Worm (Caenorhabditis elegans) whole organism, early embryonic: ENCODE measurements around the gene Y75B12B.13.

Experiments
- B0310.2 ChIP-seq: sonication (generic microtip); optimal IDR thresholded peaks from 2 replicates; lab custom pipeline; 2016; ENCODE audit warnings: mild to moderate bottlenecking, missing genetic modification characterization, missing compliant biosample characterization
- F13C5.2 ChIP-seq: sonication (generic microtip); optimal IDR thresholded peaks from 2 replicates; lab custom pipeline; 2017; ENCODE audit warnings: mild to moderate bottlenecking, missing genetic modification characterization, inconsistent platforms, missing compliant biosample characterization
- aly-1 ChIP-seq: sonication (generic microtip); optimal IDR thresholded peaks from 2 replicates; lab custom pipeline; 2016; ENCODE audit warnings: missing genetic modification characterization, missing compliant biosample characterization
- ama-1 ChIP-seq: fragments of 150-350 bp; optimal IDR thresholded peaks from 2 replicates; lab custom pipeline; 2014
- ceh-13 ChIP-seq: fragments of 200-800 bp; sonication (Bioruptor generic); optimal IDR thresholded peaks from 2 replicates; lab custom pipeline; 2018; ENCODE audit warnings: mild to moderate bottlenecking, missing genetic modification characterization, missing compliant biosample characterization
- ceh-36 ChIP-seq: sonication (generic microtip); optimal IDR thresholded peaks from 2 replicates; lab custom pipeline; 2016; ENCODE audit warnings: missing genetic modification characterization, inconsistent platforms, missing compliant biosample characterization
- ets-7 ChIP-seq: sonication (generic microtip); optimal IDR thresholded peaks from 2 replicates; lab custom pipeline; 2016; ENCODE audit warnings: missing genotype, missing genetic modification characterization, missing compliant biosample characterization
- flt-1 ChIP-seq: fragments of 200-800 bp; sonication (Bioruptor generic); IDR thresholded peaks from 2 replicates; pipeline ENCODE4 v1.3.6; 2022; ENCODE audit warnings: missing genetic modification characterization, missing compliant biosample characterization
- hmbx-1 ChIP-seq: sonication (generic microtip); optimal IDR thresholded peaks from 2 replicates; lab custom pipeline; 2016; ENCODE audit warnings: mild to moderate bottlenecking, missing genetic modification characterization, missing compliant biosample characterization
- hmg-4 ChIP-seq: fragments of 200-800 bp; sonication (Bioruptor generic); optimal IDR thresholded peaks from 2 replicates; lab custom pipeline; 2018; ENCODE audit warnings: mild to moderate bottlenecking, missing genetic modification characterization, missing compliant biosample characterization
- hnd-1 ChIP-seq: sonication (generic microtip); optimal IDR thresholded peaks from 2 replicates; lab custom pipeline; 2016; ENCODE audit warnings: missing genetic modification characterization, missing compliant biosample characterization
- pes-1 ChIP-seq: fragments of 200-800 bp; sonication (Bioruptor generic); IDR thresholded peaks from 2 replicates; pipeline ENCODE4 v1.3.6; 2022; ENCODE audit warnings: missing genetic modification reagents, missing genetic modification characterization, missing compliant biosample characterization
- scrt-1 ChIP-seq: fragments of 200-800 bp; sonication (Bioruptor generic); IDR thresholded peaks from 2 replicates; pipeline ENCODE4 v1.3.6; 2022; ENCODE audit warnings: missing genetic modification characterization, missing compliant biosample characterization
- sea-1 ChIP-seq: fragments of 200-800 bp; sonication (Bioruptor generic); conservative IDR thresholded peaks from 2 replicates; pipeline ENCODE4 v1.3.6; 2022; ENCODE audit warnings: missing genetic modification characterization, missing compliant biosample characterization
- tbx-11 ChIP-seq: fragments of 200-800 bp; sonication (Bioruptor generic); IDR thresholded peaks from 2 replicates; pipeline ENCODE4 v1.3.6; 2022; ENCODE audit warnings: missing genetic modification characterization, missing compliant biosample characterization
- tbx-37 ChIP-seq: fragments of 200-800 bp; sonication (Bioruptor generic); conservative IDR thresholded peaks from 2 replicates; pipeline ENCODE4 v1.3.6; 2022; ENCODE audit warnings: missing genetic modification reagents, missing genetic modification characterization, missing compliant biosample characterization
- tra-4 ChIP-seq: sonication (generic microtip); optimal IDR thresholded peaks from 2 replicates; lab custom pipeline; 2017; ENCODE audit warnings: missing genetic modification characterization, missing compliant biosample characterization

Gene Y75B12B.13

DNA sequence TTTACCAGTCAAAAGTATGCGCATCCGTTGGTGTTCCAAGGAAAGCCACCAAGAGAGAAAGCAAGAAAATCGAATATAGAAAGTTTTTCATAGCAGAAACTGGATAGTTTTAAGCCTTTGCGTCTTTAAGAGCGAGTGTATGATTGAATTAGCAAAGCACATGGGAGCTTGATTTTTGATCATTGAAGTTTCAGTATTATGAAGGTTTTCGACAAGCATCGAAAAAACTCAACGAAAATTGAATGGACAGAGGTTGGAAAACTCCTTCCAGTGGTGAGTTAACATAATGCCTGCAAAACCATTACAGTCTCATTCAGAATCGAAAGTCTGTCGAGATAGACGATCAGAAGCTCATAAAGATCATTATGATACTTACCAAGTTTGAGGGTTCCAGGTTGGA, at the start of gene Y75B12B.13:
Y75B12B.13 (minus strand) TSS at position 101 of the 400 bp plus-strand sequence.
- no peak for TF ChIP-seq hmbx-1
- TF ChIP-seq scrt-1 (GFP tag; lab: Robert Waterston, UW): no peak
- no peak for TF ChIP-seq aly-1 (tag; lab: Kevin White, UChicago)
- no peak for TF ChIP-seq ceh-13
- no peak for TF ChIP-seq tbx-11 (GFP tag; lab: Robert Waterston, UW)
- no peak for TF ChIP-seq hmg-4 (GFP tag; lab: Kevin White, UChicago)
- no peak for TF ChIP-seq hnd-1 (tag; lab: Kevin White, UChicago)
- TF ChIP-seq B0310.2 (tag; lab: Kevin White, UChicago): no peak
- no peak for TF ChIP-seq F13C5.2 (tag; lab: Kevin White, UChicago)
- no peak for TF ChIP-seq ceh-36 (tag; lab: Kevin White, UChicago)
- TF ChIP-seq ets-7 (tag; lab: Kevin White, UChicago): no peak
- TF ChIP-seq flt-1 (GFP tag; lab: Robert Waterston, UW): no peak
- no peak for TF ChIP-seq sea-1 (GFP tag; lab: Robert Waterston, UW)
- no peak for TF ChIP-seq pes-1
- TF ChIP-seq tra-4 (tag; lab: Kevin White, UChicago): no peak
- no peak for TF ChIP-seq ama-1 (lab: Kevin White, UChicago)

DNA sequence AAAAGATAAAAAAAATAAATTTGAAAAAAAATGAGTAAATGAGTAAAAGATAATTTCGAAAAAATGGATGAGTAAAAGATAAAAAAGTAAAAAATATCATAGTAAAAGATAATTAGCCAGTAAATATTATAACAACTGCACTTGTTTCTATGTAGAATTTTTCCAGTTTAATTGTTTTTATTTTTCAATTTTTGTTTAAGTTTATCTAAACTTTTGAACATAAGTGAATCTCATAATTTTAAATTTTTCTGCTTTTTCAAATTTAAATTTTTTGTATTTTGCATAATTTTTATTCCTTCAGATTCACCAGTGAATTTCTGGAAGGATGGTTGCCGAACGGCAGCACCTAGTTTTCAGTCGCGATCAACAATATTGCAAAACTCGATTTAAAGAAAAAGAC, 47.5 kb upstream of the Y75B12B.13 start, which contains the start of gene chil-12:
chil-12 (plus strand) TSS at position 301 of the 400 bp plus-strand sequence.
- TF ChIP-seq ceh-36 (tag; lab: Kevin White, UChicago): no peak

DNA sequence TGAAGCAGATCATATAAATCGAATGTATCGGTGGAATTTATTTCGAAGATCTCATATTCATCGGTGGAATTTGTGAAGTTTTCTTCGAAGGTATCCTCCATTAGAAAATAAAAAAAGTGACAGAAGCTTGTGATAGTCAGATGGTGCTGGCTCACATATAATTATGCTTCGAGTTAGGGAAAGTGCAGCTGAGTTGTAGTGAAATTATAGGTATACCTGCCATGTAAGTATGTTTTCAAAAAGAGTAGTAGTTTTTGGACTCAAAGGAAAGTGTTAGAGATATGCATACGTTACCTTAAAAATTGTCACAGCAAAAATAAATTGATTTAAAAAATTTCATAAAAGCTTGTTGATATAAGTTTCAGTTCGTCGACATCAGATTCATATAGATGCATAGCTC, 46.4 kb upstream of the Y75B12B.13 start, which contains the start of gene srw-11:
srw-11 (minus strand) TSS at position 101 of the 400 bp plus-strand sequence.
- TF ChIP-seq hmg-4 (GFP tag; lab: Kevin White, UChicago): no peak

DNA sequence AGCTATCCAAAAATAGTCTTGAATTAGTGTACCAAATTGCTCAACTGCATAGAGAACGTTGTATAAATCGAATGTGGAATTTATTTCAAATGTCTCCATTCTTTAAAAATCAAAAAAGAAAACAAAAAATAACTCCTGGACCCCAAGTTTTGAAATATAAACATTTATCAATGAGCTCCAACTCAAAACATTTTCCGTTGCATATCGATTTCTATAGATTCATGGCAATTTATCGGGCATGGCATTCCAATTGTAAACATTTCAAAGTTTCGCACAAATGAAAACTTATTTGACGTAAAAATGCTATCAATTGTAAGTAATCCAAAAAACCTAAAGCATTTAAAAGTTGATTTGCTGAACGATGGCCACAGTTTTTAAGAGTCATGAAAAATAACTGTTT, 44.7 kb upstream of the Y75B12B.13 start, which contains the start of gene srw-12:
srw-12 (minus strand) TSS at position 101 of the 400 bp plus-strand sequence.
- TF ChIP-seq hnd-1 (tag; lab: Kevin White, UChicago): no peak
- TF ChIP-seq sea-1 (GFP tag; lab: Robert Waterston, UW): no peak
- TF ChIP-seq tra-4 (tag; lab: Kevin White, UChicago): no peak
- no peak for TF ChIP-seq ceh-13
- no peak for TF ChIP-seq ceh-36 (tag; lab: Kevin White, UChicago)
- no peak for TF ChIP-seq F13C5.2 (tag; lab: Kevin White, UChicago)
- TF ChIP-seq pes-1: no peak
- no peak for TF ChIP-seq aly-1 (tag; lab: Kevin White, UChicago)
- no peak for TF ChIP-seq hmg-4 (GFP tag; lab: Kevin White, UChicago)
- no peak for TF ChIP-seq scrt-1 (GFP tag; lab: Robert Waterston, UW)
- no peak for TF ChIP-seq ets-7 (tag; lab: Kevin White, UChicago)
- no peak for TF ChIP-seq tbx-11 (GFP tag; lab: Robert Waterston, UW)
- TF ChIP-seq B0310.2 (tag; lab: Kevin White, UChicago): no peak
- TF ChIP-seq hmbx-1: no peak
- no peak for TF ChIP-seq ama-1 (lab: Kevin White, UChicago)
- TF ChIP-seq flt-1 (GFP tag; lab: Robert Waterston, UW): no peak
- TF ChIP-seq tbx-37 (GFP tag; lab: Robert Waterston, UW): no peak

DNA sequence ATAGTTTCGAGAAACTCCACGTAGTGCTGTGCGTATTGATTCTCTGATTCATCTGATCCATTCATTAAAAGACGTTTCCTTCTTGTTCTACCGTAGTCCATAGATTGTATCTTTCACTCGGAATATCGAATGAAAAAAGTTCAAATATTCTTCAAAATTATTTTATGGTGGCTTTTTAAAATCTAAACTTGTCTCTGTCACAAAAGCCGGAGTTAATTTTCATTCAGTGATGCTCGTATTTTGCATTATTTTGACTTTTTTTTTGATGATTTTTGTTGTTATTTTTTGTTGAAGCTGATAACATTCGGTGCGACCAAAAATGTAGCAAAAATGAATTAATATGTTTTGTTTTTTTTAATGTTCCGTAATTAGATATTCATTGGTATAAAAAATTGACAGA, 41.9 kb upstream of the Y75B12B.13 start, which contains the start of gene nhr-164:
nhr-164 (minus strand) TSS at position 101 of the 400 bp plus-strand sequence.
- TF ChIP-seq pes-1 (no peak), hmg-4 (GFP tag; lab: Kevin White, UChicago) (no peak), ama-1 (lab: Kevin White, UChicago) (no peak), hnd-1 (tag; lab: Kevin White, UChicago) (no peak), F13C5.2 (tag; lab: Kevin White, UChicago) (no peak), tbx-11 (GFP tag; lab: Robert Waterston, UW) (no peak)

DNA sequence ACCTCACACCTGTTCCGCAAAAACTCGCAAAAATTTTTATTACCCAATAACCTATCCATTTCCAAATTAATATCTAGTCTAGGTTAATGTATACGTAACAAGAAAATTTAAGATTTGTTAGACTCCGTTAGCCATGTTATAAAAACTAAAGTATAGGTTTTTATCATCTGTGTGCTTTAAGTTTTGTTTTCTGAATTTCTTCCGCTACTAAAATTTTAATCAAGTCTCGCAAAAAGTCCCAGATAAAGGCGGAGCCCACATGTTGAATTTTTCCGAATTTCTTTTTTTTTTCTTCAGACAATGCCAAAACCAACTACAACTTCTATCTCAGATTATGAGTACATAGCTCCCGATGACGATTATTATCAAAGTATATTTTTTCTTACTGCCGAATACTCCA, 38.4 kb upstream of the Y75B12B.13 start, which contains the start of gene srw-13:
srw-13 (plus strand) TSS at position 301 of the 400 bp plus-strand sequence.
- no peak for TF ChIP-seq ceh-13
- TF ChIP-seq hmg-4 (GFP tag; lab: Kevin White, UChicago): no peak
- TF ChIP-seq ceh-36 (tag; lab: Kevin White, UChicago): no peak
- TF ChIP-seq ama-1 (lab: Kevin White, UChicago): no peak
- no peak for TF ChIP-seq B0310.2 (tag; lab: Kevin White, UChicago)
- TF ChIP-seq tra-4 (tag; lab: Kevin White, UChicago): no peak
- no peak for TF ChIP-seq tbx-11 (GFP tag; lab: Robert Waterston, UW)
- TF ChIP-seq hnd-1 (tag; lab: Kevin White, UChicago): no peak
- no peak for TF ChIP-seq sea-1 (GFP tag; lab: Robert Waterston, UW)
- TF ChIP-seq scrt-1 (GFP tag; lab: Robert Waterston, UW): no peak
- TF ChIP-seq tbx-37 (GFP tag; lab: Robert Waterston, UW): no peak

DNA sequence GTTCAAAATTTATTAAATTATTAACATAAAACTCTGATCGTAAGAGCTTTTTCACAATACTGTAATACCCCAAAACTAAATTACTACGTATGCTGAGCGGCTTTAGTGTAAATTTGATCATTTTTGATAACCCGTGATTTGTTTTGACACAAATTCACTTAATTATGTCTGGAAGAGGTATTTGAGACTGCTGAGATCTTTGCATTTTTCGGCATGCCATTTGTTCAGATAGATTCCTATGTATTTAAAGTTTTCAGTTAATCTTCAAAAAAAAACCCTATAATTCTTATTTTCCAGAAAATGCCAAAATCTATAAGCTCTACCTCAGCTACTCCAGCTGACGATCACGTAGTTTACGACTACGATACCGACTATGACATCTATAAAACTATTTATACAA, 36.4 kb upstream of the Y75B12B.13 start, which contains the start of gene srw-15:
srw-15 (plus strand) TSS at position 301 of the 400 bp plus-strand sequence.
- no peak for TF ChIP-seq ama-1 (lab: Kevin White, UChicago)
- no peak for TF ChIP-seq tbx-11 (GFP tag; lab: Robert Waterston, UW)
- no peak for TF ChIP-seq sea-1 (GFP tag; lab: Robert Waterston, UW)
- no peak for TF ChIP-seq ceh-36 (tag; lab: Kevin White, UChicago)
- TF ChIP-seq ceh-13: no peak
- TF ChIP-seq scrt-1 (GFP tag; lab: Robert Waterston, UW): no peak
- no peak for TF ChIP-seq flt-1 (GFP tag; lab: Robert Waterston, UW)
- no peak for TF ChIP-seq ets-7 (tag; lab: Kevin White, UChicago)
- no peak for TF ChIP-seq hnd-1 (tag; lab: Kevin White, UChicago)
- TF ChIP-seq F13C5.2 (tag; lab: Kevin White, UChicago): no peak
- TF ChIP-seq aly-1 (tag; lab: Kevin White, UChicago): no peak
- TF ChIP-seq tbx-37 (GFP tag; lab: Robert Waterston, UW): no peak
- TF ChIP-seq B0310.2 (tag; lab: Kevin White, UChicago): no peak
